Worm (Caenorhabditis elegans) whole organism, young adult: Measurements from ENCODE around the gene C23G10.1.
A peak's percentile ranks its signal among the peaks of the same experiment; 100 is the strongest.

Experiments used
- B0336.3 ChIP-seq: fragments of 200-800 bp; sonication (Bioruptor generic); IDR thresholded peaks from 2 replicates; pipeline ENCODE4 v1.3.6; 2022; ENCODE audit warnings: missing genetic modification characterization, missing compliant biosample characterization
- D2030.7 ChIP-seq: fragments of 200-800 bp; sonication (Bioruptor generic); IDR thresholded peaks from 2 replicates; pipeline ENCODE4 v1.3.6; 2022; ENCODE audit warnings: missing genetic modification reagents, missing genetic modification characterization, missing compliant biosample characterization
- F49E8.2 ChIP-seq: sonication (generic microtip); optimal IDR thresholded peaks from 3 replicates; lab custom pipeline; 2017; ENCODE audit warnings: missing genetic modification characterization, mild to moderate bottlenecking, missing compliant biosample characterization, antibody characterized with exemption, moderate library complexity; ENCODE audit not compliant: insufficient read depth
- F57C9.4 ChIP-seq: sonication (generic microtip); optimal IDR thresholded peaks from 2 replicates; lab custom pipeline; 2017; ENCODE audit warnings: mild to moderate bottlenecking, missing genetic modification characterization, missing compliant biosample characterization
- K12H6.12 ChIP-seq: fragments of 200-800 bp; sonication (Bioruptor generic); optimal IDR thresholded peaks from 2 replicates; lab custom pipeline; 2018; ENCODE audit warnings: mild to moderate bottlenecking, missing genetic modification characterization, missing compliant biosample characterization
- T07F8.4 ChIP-seq: sonication (generic microtip); optimal IDR thresholded peaks from 2 replicates; lab custom pipeline; 2016; ENCODE audit warnings: mild to moderate bottlenecking, missing genetic modification characterization, moderate library complexity, missing compliant biosample characterization
- Y53G8AR.9 ChIP-seq: fragments of 200-800 bp; sonication (Bioruptor generic); conservative IDR thresholded peaks from 2 replicates; pipeline ENCODE4 v1.3.6; 2022; ENCODE audit warnings: missing genetic modification reagents, missing genetic modification characterization, missing compliant biosample characterization
- Y95B8A.8 ChIP-seq: fragments of 200-800 bp; sonication (Bioruptor generic); IDR thresholded peaks from 2 replicates; pipeline ENCODE4 v1.3.6; 2022; ENCODE audit warnings: missing genetic modification reagents, missing genetic modification characterization, missing compliant biosample characterization
- akir-1 ChIP-seq: fragments of 200-800 bp; sonication (Bioruptor generic); optimal IDR thresholded peaks from 2 replicates; lab custom pipeline; 2018; ENCODE audit warnings: mild to moderate bottlenecking, missing genetic modification characterization, moderate library complexity, missing compliant biosample characterization
- atf-7 ChIP-seq: sonication (generic microtip); optimal IDR thresholded peaks from 2 replicates; lab custom pipeline; 2017; ENCODE audit warnings: mild to moderate bottlenecking, missing genetic modification characterization, missing compliant biosample characterization
- athp-1 ChIP-seq: sonication (generic microtip); optimal IDR thresholded peaks from 2 replicates; lab custom pipeline; 2017; ENCODE audit warnings: mild to moderate bottlenecking, missing genetic modification characterization, missing compliant biosample characterization
- attf-6 ChIP-seq: fragments of 200-800 bp; sonication (Bioruptor generic); IDR thresholded peaks from 2 replicates; pipeline ENCODE4 v1.3.6; 2022; ENCODE audit warnings: missing genetic modification reagents, missing genetic modification characterization, missing compliant biosample characterization
- ceh-40 ChIP-seq: fragments of 200-800 bp; sonication (Bioruptor generic); IDR thresholded peaks from 2 replicates; pipeline ENCODE4 v1.3.6; 2022; ENCODE audit warnings: missing genetic modification characterization, missing compliant biosample characterization
- ceh-79 ChIP-seq: sonication (generic microtip); optimal IDR thresholded peaks from 2 replicates; lab custom pipeline; 2017; ENCODE audit warnings: mild to moderate bottlenecking, missing genetic modification characterization, missing compliant biosample characterization
- efl-1 ChIP-seq: fragments of 150-350 bp; optimal IDR thresholded peaks from 2 replicates; lab custom pipeline; 2014; ENCODE audit warnings: missing biosample characterization, missing genetic modification reagents, missing genetic modification characterization
- egl-18 ChIP-seq: fragments of 200-800 bp; sonication (Bioruptor generic); IDR thresholded peaks from 2 replicates; pipeline ENCODE4 v1.3.6; 2022; ENCODE audit warnings: missing genetic modification reagents, missing genetic modification characterization, missing compliant biosample characterization
- egl-44 ChIP-seq: fragments of 200-800 bp; sonication (Bioruptor generic); IDR thresholded peaks from 2 replicates; pipeline ENCODE4 v1.3.6; 2022; ENCODE audit warnings: missing genetic modification reagents, missing genetic modification characterization, missing compliant biosample characterization
- ekl-4 ChIP-seq: fragments of 200-800 bp; sonication (Bioruptor generic); IDR thresholded peaks from 2 replicates; pipeline ENCODE4 v1.3.6; 2022; ENCODE audit warnings: missing genetic modification reagents, missing genetic modification characterization, missing compliant biosample characterization
- ets-4 ChIP-seq: fragments of 200-800 bp; sonication (Bioruptor generic); optimal IDR thresholded peaks from 2 replicates; lab custom pipeline; 2018; ENCODE audit warnings: mild to moderate bottlenecking, missing genetic modification characterization, missing compliant biosample characterization
- fkh-3 ChIP-seq: sonication (generic microtip); optimal IDR thresholded peaks from 2 replicates; lab custom pipeline; 2016; ENCODE audit warnings: mild to moderate bottlenecking, missing genetic modification characterization, missing compliant biosample characterization
- hmg-1.2 ChIP-seq: fragments of 200-800 bp; sonication (Bioruptor generic); IDR thresholded peaks from 2 replicates; pipeline ENCODE4 v1.3.6; 2022; ENCODE audit warnings: missing genetic modification reagents, missing genetic modification characterization, missing compliant biosample characterization
- lsl-1 ChIP-seq: fragments of 200-800 bp; sonication (Bioruptor generic); optimal IDR thresholded peaks from 2 replicates; lab custom pipeline; 2018; ENCODE audit warnings: mild to moderate bottlenecking, missing genetic modification characterization, moderate library complexity, missing compliant biosample characterization
- madf-3 ChIP-seq: fragments of 200-800 bp; sonication (Bioruptor generic); IDR thresholded peaks from 2 replicates; pipeline ENCODE4 v1.3.6; 2022; ENCODE audit warnings: missing genetic modification reagents, missing genetic modification characterization, missing compliant biosample characterization
- madf-6 ChIP-seq: fragments of 200-800 bp; sonication (Bioruptor generic); IDR thresholded peaks from 2 replicates; pipeline ENCODE4 v1.3.6; 2022; ENCODE audit warnings: missing genetic modification reagents, missing genetic modification characterization, missing compliant biosample characterization
- mxl-1 ChIP-seq: sonication (generic microtip); optimal IDR thresholded peaks from 2 replicates; lab custom pipeline; 2016; ENCODE audit warnings: missing genetic modification characterization, missing compliant biosample characterization
- nfya-2 ChIP-seq: fragments of 200-800 bp; sonication (Bioruptor generic); IDR thresholded peaks from 2 replicates; pipeline ENCODE4 v1.3.6; 2022; ENCODE audit warnings: missing genetic modification reagents, missing genetic modification characterization, missing compliant biosample characterization
- rcor-1 ChIP-seq: fragments of 200-800 bp; sonication (Bioruptor generic); IDR thresholded peaks from 2 replicates; pipeline ENCODE4 v1.3.6; 2022; ENCODE audit warnings: missing genetic modification reagents, missing genetic modification characterization, missing compliant biosample characterization
- repo-1 ChIP-seq: sonication (generic microtip); optimal IDR thresholded peaks from 2 replicates; lab custom pipeline; 2017; ENCODE audit warnings: mild to moderate bottlenecking, missing genetic modification characterization, missing compliant biosample characterization
- rpc-1 ChIP-seq, 2 experiments: fragments of 150-350 bp in 1 of 2; sonication (generic microtip) in 1 of 2; optimal IDR thresholded peaks; 2 replicates each; lab custom pipeline; 2014 to 2018; ENCODE audit warnings: missing biosample characterization in 1 of 2, missing genetic modification characterization in 1 of 2, missing genetic modification reagents in 1 of 2, missing genotype in 1 of 2
- sea-2 ChIP-seq: fragments of 200-800 bp; sonication (Bioruptor generic); IDR thresholded peaks from 2 replicates; pipeline ENCODE4 v1.3.6; 2022; ENCODE audit warnings: missing genetic modification characterization, missing compliant biosample characterization
- snpc-3.4 ChIP-seq: sonication (generic microtip); optimal IDR thresholded peaks from 2 replicates; lab custom pipeline; 2017; ENCODE audit warnings: missing genetic modification characterization, mild to moderate bottlenecking, missing compliant biosample characterization, antibody characterized with exemption, moderate library complexity, missing genotype, missing genetic modification reagents
- snpc-4 ChIP-seq, 5 experiments: fragments of 150-350 bp in 1 of 5; sonication (generic microtip) in 4 of 5; optimal IDR thresholded peaks; 2 replicates each; lab custom pipeline; 2014 to 2018; ENCODE audit warnings: missing genetic modification characterization in 5 of 5, missing biosample characterization in 3 of 5, antibody characterized with exemption in 2 of 5, mild to moderate bottlenecking in 2 of 5, missing compliant biosample characterization in 2 of 5, missing genotype in 2 of 5, moderate library complexity in 2 of 5, missing genetic modification reagents in 1 of 5
- tbp1 ChIP-seq: fragments of 200-800 bp; sonication (Bioruptor generic); optimal IDR thresholded peaks from 2 replicates; lab custom pipeline; 2018; ENCODE audit warnings: mild to moderate bottlenecking, missing genetic modification characterization, missing compliant biosample characterization
- tlf-1 ChIP-seq: fragments of 200-800 bp; sonication (Bioruptor generic); optimal IDR thresholded peaks from 2 replicates; lab custom pipeline; 2018; ENCODE audit warnings: mild to moderate bottlenecking, missing genetic modification characterization, missing compliant biosample characterization
- zfh-2 ChIP-seq: fragments of 200-800 bp; sonication (Bioruptor generic); conservative IDR thresholded peaks from 2 replicates; pipeline ENCODE4 v1.3.6; 2022; ENCODE audit warnings: missing genetic modification reagents, missing genetic modification characterization, missing compliant biosample characterization
- ztf-18 ChIP-seq: sonication (generic microtip); optimal IDR thresholded peaks from 2 replicates; lab custom pipeline; 2016; ENCODE audit warnings: missing genotype, mild to moderate bottlenecking, missing genetic modification characterization, missing compliant biosample characterization
- ztf-22 ChIP-seq: fragments of 200-800 bp; sonication (Bioruptor generic); optimal IDR thresholded peaks from 2 replicates; lab custom pipeline; 2018; ENCODE audit warnings: mild to moderate bottlenecking, missing genetic modification characterization, moderate library complexity, missing compliant biosample characterization
- ztf-25 ChIP-seq: fragments of 200-800 bp; sonication (Bioruptor generic); IDR thresholded peaks from 2 replicates; pipeline ENCODE4 v1.3.6; 2022; ENCODE audit warnings: missing genetic modification reagents, missing genetic modification characterization, missing compliant biosample characterization
- ztf-3 ChIP-seq: fragments of 200-800 bp; sonication (Bioruptor generic); optimal IDR thresholded peaks from 2 replicates; lab custom pipeline; 2018; ENCODE audit warnings: mild to moderate bottlenecking, missing genetic modification characterization, missing compliant biosample characterization

The C23G10.1 gene

ce11 chrIII:6210215-6210822 is 1.2 kb downstream of the C23G10.1 start (continued):
- no peak for TF ChIP-seq ceh-40 (GFP tag; lab: Robert Waterston, UW)
- TF ChIP-seq K12H6.12 (tag; lab: Kevin White, UChicago) = no peak
- TF ChIP-seq Y95B8A.8 (GFP tag; lab: Robert Waterston, UW) = no peak
- TF ChIP-seq nfya-2 (GFP tag; lab: Robert Waterston, UW) = 0 out of 2 replicates have a peak, but pooled peaks have one; percentile 36
- TF ChIP-seq snpc-4 (GFP tag; optimal IDR thresholded peaks at IDR 0.05; lab: Kevin White, UChicago) = peak; percentile 90
- peak; percentile 85 to 93 (median 90) for TF ChIP-seq snpc-4 (tag; optimal IDR thresholded peaks at IDR 0.05; lab: Kevin White, UChicago)
- peak; percentile 85; the same call in 1 of the 2 replicates for TF ChIP-seq attf-6 (GFP tag; lab: Robert Waterston, UW)
- no peak for TF ChIP-seq sea-2 (GFP tag; lab: Robert Waterston, UW)
- peak; percentile 34 for TF ChIP-seq tlf-1 (GFP tag; lab: Kevin White, UChicago)
- TF ChIP-seq ceh-79 (tag; lab: Kevin White, UChicago) = no peak
- peak; percentile 80 for TF ChIP-seq D2030.7 (GFP tag; lab: Robert Waterston, UW)
- TF ChIP-seq Y53G8AR.9 (GFP tag; lab: Robert Waterston, UW) = no peak; the same call in 1 of the 2 replicates
- TF ChIP-seq T07F8.4 (tag; lab: Kevin White, UChicago) = no peak
- no peak for TF ChIP-seq ztf-3
- TF ChIP-seq madf-6 = peak; percentile 68
- TF ChIP-seq snpc-3.4 (tag; lab: Kevin White, UChicago) = peak; percentile 69
- peak; percentile 62 for TF ChIP-seq lsl-1
- no peak for TF ChIP-seq egl-44
- TF ChIP-seq mxl-1 (tag; lab: Kevin White, UChicago) = no peak
- no peak for TF ChIP-seq egl-18
- peak; percentile 21 for TF ChIP-seq repo-1 (tag; lab: Kevin White, UChicago)
- peak; percentile 86 for TF ChIP-seq hmg-1.2 (GFP tag; lab: Robert Waterston, UW)
- TF ChIP-seq F49E8.2 (tag; lab: Kevin White, UChicago) = peak; percentile 83
- TF ChIP-seq athp-1 (tag; lab: Kevin White, UChicago) = peak; percentile 64
- TF ChIP-seq ets-4 (GFP tag; lab: Kevin White, UChicago) = no peak
- no peak for TF ChIP-seq efl-1
- no peak for TF ChIP-seq ztf-25 (GFP tag; lab: Robert Waterston, UW)
- TF ChIP-seq ekl-4 (GFP tag; lab: Robert Waterston, UW) = 0 out of 2 replicates have a peak, but pooled peaks have one; percentile 42
- TF ChIP-seq tbp1 = peak; percentile 73
- TF ChIP-seq ztf-18 (tag; lab: Kevin White, UChicago) = peak; percentile 67
- no peak for TF ChIP-seq atf-7 (tag; lab: Kevin White, UChicago)
- no peak for TF ChIP-seq akir-1 (GFP tag; lab: Kevin White, UChicago)
- TF ChIP-seq zfh-2 (GFP tag; lab: Robert Waterston, UW) = no peak
- TF ChIP-seq madf-3 = no peak
- peak; percentile 63 for TF ChIP-seq B0336.3 (GFP tag; lab: Robert Waterston, UW)
- TF ChIP-seq fkh-3 = no peak
- TF ChIP-seq rpc-1 (optimal IDR thresholded peaks at IDR 0.05; lab: Kevin White, UChicago) = no peak
- TF ChIP-seq rpc-1 (tag; optimal IDR thresholded peaks at IDR 0.05; lab: Kevin White, UChicago) = peak; percentile 7
- TF ChIP-seq F57C9.4 (tag; lab: Kevin White, UChicago) = no peak
- TF ChIP-seq rcor-1 (GFP tag; lab: Robert Waterston, UW) = 0 out of 2 replicates have a peak, but pooled peaks have one; percentile 40
- no peak for TF ChIP-seq ztf-22 (GFP tag; lab: Kevin White, UChicago)
